Worm (Caenorhabditis elegans) whole organism, L2 larva: ENCODE measurements around the gene rep-1.

Experiments used
- C34F6.9 ChIP-seq: fragments of 150-350 bp; optimal IDR thresholded peaks from 2 replicates; lab custom pipeline; 2014; ENCODE audit warnings: missing biosample characterization, missing genetic modification characterization
- F13H6.1 ChIP-seq: sonication (generic microtip); optimal IDR thresholded peaks from 2 replicates; lab custom pipeline; 2016; ENCODE audit warnings: missing genetic modification characterization, missing compliant biosample characterization
- ZK546.5 ChIP-seq: sonication (generic microtip); optimal IDR thresholded peaks from 2 replicates; lab custom pipeline; 2017; ENCODE audit warnings: missing biosample characterization, missing genetic modification characterization
- alr-1 ChIP-seq: fragments of 150-350 bp; optimal IDR thresholded peaks from 2 replicates; lab custom pipeline; 2014; ENCODE audit warnings: missing biosample characterization, missing genetic modification characterization
- blmp-1 ChIP-seq: sonication (generic microtip); optimal IDR thresholded peaks from 2 replicates; lab custom pipeline; 2017; ENCODE audit warnings: missing genetic modification characterization, mild to moderate bottlenecking, missing compliant biosample characterization, antibody characterized with exemption, moderate library complexity; ENCODE audit not compliant: insufficient read depth
- ceh-82 ChIP-seq: fragments of 150-350 bp; optimal IDR thresholded peaks from 2 replicates; lab custom pipeline; 2014; ENCODE audit warnings: missing biosample characterization, missing genetic modification characterization
- crh-2 ChIP-seq: sonication (generic microtip); optimal IDR thresholded peaks from 2 replicates; lab custom pipeline; 2017; ENCODE audit warnings: missing biosample characterization, missing genetic modification characterization
- dmd-4 ChIP-seq: sonication (generic microtip); optimal IDR thresholded peaks from 2 replicates; lab custom pipeline; 2017; ENCODE audit warnings: missing biosample characterization, missing genetic modification characterization
- elt-1 ChIP-seq: fragments of 150-350 bp; optimal IDR thresholded peaks from 2 replicates; lab custom pipeline; 2014; ENCODE audit warnings: missing biosample characterization, missing genetic modification characterization
- elt-3 ChIP-seq: sonication (generic microtip); optimal IDR thresholded peaks from 2 replicates; lab custom pipeline; 2017; ENCODE audit warnings: missing biosample characterization, missing genetic modification characterization
- gmeb-1 ChIP-seq: fragments of 150-350 bp; optimal IDR thresholded peaks from 2 replicates; lab custom pipeline; 2014; ENCODE audit warnings: missing biosample characterization, missing genetic modification characterization
- lin-13 ChIP-seq: fragments of 150-350 bp; optimal IDR thresholded peaks from 2 replicates; lab custom pipeline; 2014; ENCODE audit warnings: missing biosample characterization, missing genetic modification reagents, missing genetic modification characterization
- lsy-2 ChIP-seq, 2 experiments: fragments of 150-350 bp in 1 of 2; sonication (generic microtip) in 1 of 2; optimal IDR thresholded peaks; 2 replicates each; lab custom pipeline; 2014 to 2017; ENCODE audit warnings: missing biosample characterization in 2 of 2, missing genetic modification characterization in 2 of 2
- mab-5 ChIP-seq: fragments of 150-350 bp; optimal IDR thresholded peaks from 2 replicates; lab custom pipeline; 2014; ENCODE audit warnings: missing biosample characterization, missing genetic modification characterization
- nhr-129 ChIP-seq: fragments of 150-350 bp; optimal IDR thresholded peaks from 2 replicates; lab custom pipeline; 2014; ENCODE audit warnings: missing biosample characterization, missing genetic modification characterization
- nhr-21 ChIP-seq: fragments of 150-350 bp; optimal IDR thresholded peaks from 2 replicates; lab custom pipeline; 2014; ENCODE audit warnings: missing biosample characterization, missing genetic modification characterization
- nhr-23 ChIP-seq: fragments of 150-350 bp; optimal IDR thresholded peaks from 2 replicates; lab custom pipeline; 2014; ENCODE audit warnings: missing biosample characterization, missing genetic modification reagents, missing genetic modification characterization
- nhr-237 ChIP-seq: fragments of 150-350 bp; optimal IDR thresholded peaks from 2 replicates; lab custom pipeline; 2014; ENCODE audit warnings: missing biosample characterization, missing genetic modification characterization
- nhr-25 ChIP-seq: fragments of 150-350 bp; sonication (generic microtip); optimal IDR thresholded peaks from 3 replicates; lab custom pipeline; 2014; ENCODE audit warnings: missing biosample characterization, missing genetic modification characterization
- nhr-6 ChIP-seq: fragments of 150-350 bp; optimal IDR thresholded peaks from 2 replicates; lab custom pipeline; 2014; ENCODE audit warnings: missing biosample characterization, missing genetic modification characterization
- peb-1 ChIP-seq: fragments of 150-350 bp; optimal IDR thresholded peaks from 2 replicates; lab custom pipeline; 2014; ENCODE audit warnings: missing biosample characterization, missing genetic modification characterization
- sem-4 ChIP-seq: fragments of 150-350 bp; optimal IDR thresholded peaks from 2 replicates; lab custom pipeline; 2014; ENCODE audit warnings: missing biosample characterization, missing genetic modification reagents, missing genetic modification characterization
- skn-1 ChIP-seq: sonication (generic microtip); optimal IDR thresholded peaks from 2 replicates; lab custom pipeline; 2017; ENCODE audit warnings: missing biosample characterization, missing genetic modification characterization
- sma-3 ChIP-seq: sonication (generic microtip); optimal IDR thresholded peaks from 2 replicates; lab custom pipeline; 2016; ENCODE audit warnings: missing genetic modification reagents, missing genetic modification characterization, missing compliant biosample characterization
- sma-9 ChIP-seq, 2 experiments: fragments of 150-350 bp in 1 of 2; sonication (generic microtip) in 1 of 2; optimal IDR thresholded peaks; 2 replicates each; lab custom pipeline; 2014 to 2016; ENCODE audit warnings: missing genetic modification characterization in 2 of 2, mild to moderate bottlenecking in 1 of 2, missing biosample characterization in 1 of 2, missing compliant biosample characterization in 1 of 2, missing genetic modification reagents in 1 of 2, moderate library complexity in 1 of 2
- snpc-4 ChIP-seq: fragments of 150-350 bp; optimal IDR thresholded peaks from 2 replicates; lab custom pipeline; 2014; ENCODE audit warnings: missing biosample characterization, missing genetic modification characterization
- unc-55 ChIP-seq: fragments of 150-350 bp; sonication (generic microtip); optimal IDR thresholded peaks from 3 replicates; lab custom pipeline; 2014; ENCODE audit warnings: missing biosample characterization, missing genetic modification reagents, missing genetic modification characterization
- unc-62 ChIP-seq: fragments of 150-350 bp; optimal IDR thresholded peaks from 2 replicates; lab custom pipeline; 2014; ENCODE audit warnings: missing biosample characterization, missing genetic modification reagents, missing genetic modification characterization
- zag-1 ChIP-seq: fragments of 150-350 bp; optimal IDR thresholded peaks from 2 replicates; lab custom pipeline; 2014; ENCODE audit warnings: missing biosample characterization, missing genetic modification characterization
- ztf-1 ChIP-seq: fragments of 200-800 bp; sonication (Bioruptor generic); conservative IDR thresholded peaks from 2 replicates; pipeline ENCODE4 v1.3.6; 2022; ENCODE audit warnings: missing genetic modification characterization, missing compliant biosample characterization
- ztf-11 ChIP-seq: sonication (generic microtip); optimal IDR thresholded peaks from 2 replicates; lab custom pipeline; 2017; ENCODE audit warnings: missing biosample characterization, missing genetic modification characterization

Gene rep-1

ce11 chrIII:1540100-1540695 is 29.9 kb upstream of the rep-1 start, which contains the start of the genes Y67D2.5 and cisd-3.2 (continued):
- no peak for TF ChIP-seq ceh-82

- no peak for TF ChIP-seq unc-55
- TF ChIP-seq blmp-1, result no peak
- no peak for TF ChIP-seq ztf-11 (tag; lab: Kevin White, UChicago)
- no peak for TF ChIP-seq elt-3 (tag; lab: Kevin White, UChicago)
- TF ChIP-seq dmd-4 (tag; lab: Kevin White, UChicago), result no peak
- no peak for TF ChIP-seq ztf-1
- no peak for TF ChIP-seq elt-1
- TF ChIP-seq gmeb-1 (tag; lab: Kevin White, UChicago), result no peak
These were observed 26.6 kb upstream of the rep-1 start for ce11 chrIII:1543406-1544011.

- TF ChIP-seq crh-2 (tag; lab: Kevin White, UChicago), result no peak
These were observed 15.8 kb upstream of the rep-1 start, which contains the start of gene ddx-35 for ce11 chrIII:1554347-1554746. Gene ddx-35, minus strand, starts transcription at chrIII:1554447.

ce11 chrIII:1558441-1559159 is 11.5 kb upstream of the rep-1 start, which contains the start of the genes eelo-1 and Y67D2.2:
Gene eelo-1, minus strand, starts transcription at chrIII:1558529.
Gene Y67D2.2, plus strand, starts transcription at chrIII:1558800.
- TF ChIP-seq ZK546.5 (tag; lab: Kevin White, UChicago), result no peak
- TF ChIP-seq mab-5 (tag; lab: Kevin White, UChicago), result peak; percentile 2
- no peak for TF ChIP-seq sma-9 (GFP tag; optimal IDR thresholded peaks at IDR 0.05; lab: Kevin White, UChicago)
- TF ChIP-seq sma-9 (tag; optimal IDR thresholded peaks at IDR 0.05; lab: Kevin White, UChicago), result no peak
- peak; percentile 55 for TF ChIP-seq nhr-25 (tag; lab: Kevin White, UChicago)
- peak; percentile 46 for TF ChIP-seq nhr-6 (tag; lab: Kevin White, UChicago)
- TF ChIP-seq nhr-129 (tag; lab: Kevin White, UChicago), result no peak
- no peak for TF ChIP-seq elt-3 (tag; lab: Kevin White, UChicago)
- TF ChIP-seq blmp-1, result peak; percentile 20
- peak; percentile 36 for TF ChIP-seq sma-3 (GFP tag; lab: Kevin White, UChicago)
- TF ChIP-seq unc-62 (GFP tag; lab: Kevin White, UChicago), result no peak
- peak; percentile 64 for TF ChIP-seq C34F6.9
- peak; percentile 79 for TF ChIP-seq gmeb-1 (tag; lab: Kevin White, UChicago)
- TF ChIP-seq lsy-2 (tag; optimal IDR thresholded peaks at IDR 0.05; lab: Kevin White, UChicago), result peak; percentile 79 to 89
- no peak for TF ChIP-seq nhr-237 (tag; lab: Kevin White, UChicago)
- TF ChIP-seq lin-13, result peak; percentile 86
- no peak for TF ChIP-seq skn-1 (tag; lab: Kevin White, UChicago)
- TF ChIP-seq zag-1 (tag; lab: Kevin White, UChicago), result no peak
- TF ChIP-seq unc-55, result peak; percentile 75
- no peak for TF ChIP-seq peb-1 (tag; lab: Kevin White, UChicago)
- peak; percentile 70 for TF ChIP-seq crh-2 (tag; lab: Kevin White, UChicago)
- TF ChIP-seq nhr-21, result peak; percentile 49
- no peak for TF ChIP-seq sem-4 (tag; lab: Kevin White, UChicago)
- TF ChIP-seq F13H6.1, result peak; percentile 53
- peak; percentile 6 for TF ChIP-seq snpc-4

ce11 chrIII:1575651-1576050 is 5.5 kb downstream of the rep-1 start:
- TF ChIP-seq nhr-129 (tag; lab: Kevin White, UChicago) (no peak), unc-62 (GFP tag; lab: Kevin White, UChicago) (no peak), ztf-1 (no peak), snpc-4 (no peak), alr-1 (no peak), nhr-23 (no peak), F13H6.1 (no peak), blmp-1 (no peak), lsy-2 (tag; optimal IDR thresholded peaks at IDR 0.05; lab: Kevin White, UChicago) (no peak)
